Worm (Caenorhabditis elegans): ENCODE measurements around the gene apx-1.

ce11 chrV:3259168-3259622, 49.2 kb downstream of the apx-1 start, which contains the start of gene T28A11.16:
- TF ChIP-seq unc-39 (tag; optimal IDR thresholded peaks at IDR 0.05) (no peak), nhr-11 (tag; optimal IDR thresholded peaks at IDR 0.05) (no peak), fkh-10 (GFP tag; optimal IDR thresholded peaks at IDR 0.05) (no peak), nhr-25 (tag; optimal IDR thresholded peaks at IDR 0.05) (no peak), mml-1 (tag; optimal IDR thresholded peaks at IDR 0.05) (no peak), lin-15B (tag; optimal IDR thresholded peaks at IDR 0.05) (no peak)
